Worm (Caenorhabditis elegans) whole organism, young adult: ENCODE results near the gene chup-1.

Experiments
- B0035.1 ChIP-seq: sonication (generic microtip); optimal IDR thresholded peaks from 2 replicates; lab custom pipeline; 2016; ENCODE audit warnings: missing genetic modification characterization, mild to moderate bottlenecking, missing compliant biosample characterization, missing genotype, missing genetic modification reagents
- B0261.1 ChIP-seq: sonication (generic microtip); optimal IDR thresholded peaks from 2 replicates; lab custom pipeline; 2016; ENCODE audit warnings: mild to moderate bottlenecking, missing genetic modification characterization, moderate library complexity, missing compliant biosample characterization
- D2030.7 ChIP-seq: fragments of 200-800 bp; sonication (Bioruptor generic); IDR thresholded peaks from 2 replicates; pipeline ENCODE4 v1.3.6; 2022; ENCODE audit warnings: missing genetic modification reagents, missing genetic modification characterization, missing compliant biosample characterization
- F23B12.7 ChIP-seq: sonication (generic microtip); optimal IDR thresholded peaks from 2 replicates; lab custom pipeline; 2017; ENCODE audit warnings: missing genetic modification characterization, mild to moderate bottlenecking, missing compliant biosample characterization, antibody characterized with exemption, moderate library complexity; ENCODE audit not compliant: insufficient read depth
- F37B4.10 ChIP-seq: fragments of 200-800 bp; sonication (Bioruptor generic); IDR thresholded peaks from 2 replicates; pipeline ENCODE4 v1.3.6; 2022; ENCODE audit warnings: missing genetic modification characterization, missing compliant biosample characterization
- F39B2.1 ChIP-seq: fragments of 200-800 bp; sonication (Bioruptor generic); IDR thresholded peaks from 2 replicates; pipeline ENCODE4 v1.3.6; 2022; ENCODE audit warnings: missing genetic modification reagents, missing genetic modification characterization, missing compliant biosample characterization
- F52B5.7 ChIP-seq: sonication (generic microtip); optimal IDR thresholded peaks from 2 replicates; lab custom pipeline; 2016; ENCODE audit warnings: mild to moderate bottlenecking, missing genetic modification characterization, missing compliant biosample characterization
- K12H6.12 ChIP-seq: fragments of 200-800 bp; sonication (Bioruptor generic); optimal IDR thresholded peaks from 2 replicates; lab custom pipeline; 2018; ENCODE audit warnings: mild to moderate bottlenecking, missing genetic modification characterization, missing compliant biosample characterization
- T07F8.4 ChIP-seq: sonication (generic microtip); optimal IDR thresholded peaks from 2 replicates; lab custom pipeline; 2016; ENCODE audit warnings: mild to moderate bottlenecking, missing genetic modification characterization, moderate library complexity, missing compliant biosample characterization
- Y53F4B.3 ChIP-seq: fragments of 200-800 bp; sonication (Bioruptor generic); IDR thresholded peaks from 2 replicates; pipeline ENCODE4 v1.3.6; 2022; ENCODE audit warnings: missing genetic modification reagents, missing genetic modification characterization, missing compliant biosample characterization
- Y53G8AR.9 ChIP-seq: fragments of 200-800 bp; sonication (Bioruptor generic); conservative IDR thresholded peaks from 2 replicates; pipeline ENCODE4 v1.3.6; 2022; ENCODE audit warnings: missing genetic modification reagents, missing genetic modification characterization, missing compliant biosample characterization
- Y67H2A.10 ChIP-seq: fragments of 200-800 bp; sonication (Bioruptor generic); conservative IDR thresholded peaks from 2 replicates; pipeline ENCODE4 v1.3.6; 2022; ENCODE audit warnings: missing genetic modification reagents, missing genetic modification characterization, missing compliant biosample characterization
- Y79H2A.3 ChIP-seq: fragments of 200-800 bp; sonication (Bioruptor generic); conservative IDR thresholded peaks from 2 replicates; pipeline ENCODE4 v1.3.6; 2022; ENCODE audit warnings: missing genetic modification reagents, missing genetic modification characterization, missing compliant biosample characterization
- akir-1 ChIP-seq: fragments of 200-800 bp; sonication (Bioruptor generic); optimal IDR thresholded peaks from 2 replicates; lab custom pipeline; 2018; ENCODE audit warnings: mild to moderate bottlenecking, missing genetic modification characterization, moderate library complexity, missing compliant biosample characterization
- aptf-2 ChIP-seq: fragments of 200-800 bp; sonication (Bioruptor generic); conservative IDR thresholded peaks from 2 replicates; pipeline ENCODE4 v1.3.6; 2022; ENCODE audit warnings: missing genetic modification reagents, missing genetic modification characterization, missing compliant biosample characterization
- atf-7 ChIP-seq: sonication (generic microtip); optimal IDR thresholded peaks from 2 replicates; lab custom pipeline; 2017; ENCODE audit warnings: mild to moderate bottlenecking, missing genetic modification characterization, missing compliant biosample characterization
- attf-3 ChIP-seq: fragments of 200-800 bp; sonication (Bioruptor generic); conservative IDR thresholded peaks from 2 replicates; pipeline ENCODE4 v1.3.6; 2022; ENCODE audit warnings: missing genetic modification reagents, missing genetic modification characterization, missing compliant biosample characterization
- bed-1 ChIP-seq: fragments of 200-800 bp; sonication (Bioruptor generic); IDR thresholded peaks from 2 replicates; pipeline ENCODE4 v1.3.6; 2022; ENCODE audit warnings: missing genetic modification reagents, missing genetic modification characterization, missing compliant biosample characterization
- ceh-27 ChIP-seq: fragments of 200-800 bp; sonication (Bioruptor generic); optimal IDR thresholded peaks from 2 replicates; lab custom pipeline; 2018; ENCODE audit warnings: mild to moderate bottlenecking, missing genetic modification characterization, moderate library complexity, missing compliant biosample characterization
- ceh-79 ChIP-seq: sonication (generic microtip); optimal IDR thresholded peaks from 2 replicates; lab custom pipeline; 2017; ENCODE audit warnings: mild to moderate bottlenecking, missing genetic modification characterization, missing compliant biosample characterization
- ceh-91 ChIP-seq: fragments of 200-800 bp; sonication (Bioruptor generic); IDR thresholded peaks from 2 replicates; pipeline ENCODE4 v1.3.6; 2022; ENCODE audit warnings: missing genetic modification reagents, missing genetic modification characterization, missing compliant biosample characterization
- ekl-4 ChIP-seq: fragments of 200-800 bp; sonication (Bioruptor generic); IDR thresholded peaks from 2 replicates; pipeline ENCODE4 v1.3.6; 2022; ENCODE audit warnings: missing genetic modification reagents, missing genetic modification characterization, missing compliant biosample characterization
- ets-4 ChIP-seq: fragments of 200-800 bp; sonication (Bioruptor generic); optimal IDR thresholded peaks from 2 replicates; lab custom pipeline; 2018; ENCODE audit warnings: mild to moderate bottlenecking, missing genetic modification characterization, missing compliant biosample characterization
- gei-17 ChIP-seq: fragments of 200-800 bp; sonication (Bioruptor generic); optimal IDR thresholded peaks from 2 replicates; lab custom pipeline; 2018; ENCODE audit warnings: mild to moderate bottlenecking, missing genetic modification characterization, missing compliant biosample characterization
- him-1 ChIP-seq: sonication (generic microtip); optimal IDR thresholded peaks from 2 replicates; lab custom pipeline; 2016; ENCODE audit warnings: missing genotype, missing genetic modification reagents, missing genetic modification characterization, missing compliant biosample characterization
- hlh-26 ChIP-seq: fragments of 200-800 bp; sonication (Bioruptor generic); conservative IDR thresholded peaks from 2 replicates; pipeline ENCODE4 v1.3.6; 2022; ENCODE audit warnings: missing genetic modification reagents, missing genetic modification characterization, missing compliant biosample characterization
- hsf-1 ChIP-seq: fragments of 200-800 bp; sonication (Bioruptor generic); IDR thresholded peaks from 2 replicates; pipeline ENCODE4 v1.3.6; 2022; ENCODE audit warnings: missing genetic modification reagents, missing genetic modification characterization, missing compliant biosample characterization
- lag-1 ChIP-seq: fragments of 200-800 bp; sonication (Bioruptor generic); IDR thresholded peaks from 2 replicates; pipeline ENCODE4 v1.3.6; 2022; ENCODE audit warnings: missing genetic modification reagents, missing genetic modification characterization, missing compliant biosample characterization
- let-607 ChIP-seq, 2 experiments: fragments of 200-800 bp in 1 of 2; sonication (Bioruptor generic) in 1 of 2; sonication (generic microtip) in 1 of 2; optimal IDR thresholded peaks; 2 replicates each; lab custom pipeline; 2016 to 2018; ENCODE audit warnings: mild to moderate bottlenecking in 2 of 2, missing compliant biosample characterization in 2 of 2, missing genetic modification characterization in 2 of 2, moderate library complexity in 2 of 2, missing genotype in 1 of 2
- lsl-1 ChIP-seq: fragments of 200-800 bp; sonication (Bioruptor generic); optimal IDR thresholded peaks from 2 replicates; lab custom pipeline; 2018; ENCODE audit warnings: mild to moderate bottlenecking, missing genetic modification characterization, moderate library complexity, missing compliant biosample characterization
- madf-3 ChIP-seq: fragments of 200-800 bp; sonication (Bioruptor generic); IDR thresholded peaks from 2 replicates; pipeline ENCODE4 v1.3.6; 2022; ENCODE audit warnings: missing genetic modification reagents, missing genetic modification characterization, missing compliant biosample characterization
- madf-8 ChIP-seq: fragments of 200-800 bp; sonication (Bioruptor generic); conservative IDR thresholded peaks from 2 replicates; pipeline ENCODE4 v1.3.6; 2022; ENCODE audit warnings: missing genetic modification reagents, missing genetic modification characterization, missing compliant biosample characterization
- mcd-1 ChIP-seq: fragments of 200-800 bp; sonication (Bioruptor generic); IDR thresholded peaks from 2 replicates; pipeline ENCODE4 v1.3.6; 2022; ENCODE audit warnings: missing genetic modification reagents, missing genetic modification characterization, missing compliant biosample characterization
- mel-28 ChIP-seq: sonication (generic microtip); optimal IDR thresholded peaks from 2 replicates; lab custom pipeline; 2016; ENCODE audit warnings: borderline replicate concordance, mild to moderate bottlenecking, missing genetic modification characterization, missing compliant biosample characterization
- nfya-1 ChIP-seq: sonication (generic microtip); optimal IDR thresholded peaks from 2 replicates; lab custom pipeline; 2017; ENCODE audit warnings: antibody characterized with exemption, missing compliant biosample characterization, missing genetic modification characterization, borderline replicate concordance; ENCODE audit not compliant: insufficient read depth
- pha-4 ChIP-seq: fragments of 150-350 bp; sonication (generic microtip); optimal IDR thresholded peaks from 2 replicates; lab custom pipeline; 2014; ENCODE audit warnings: missing biosample characterization, missing genetic modification reagents, missing genetic modification characterization
- rec-8 ChIP-seq, 2 experiments: sonication (generic microtip); optimal IDR thresholded peaks; 2 replicates each; lab custom pipeline; 2016; ENCODE audit warnings: mild to moderate bottlenecking in 2 of 2, missing genetic modification characterization in 2 of 2, missing genetic modification reagents in 2 of 2, missing genotype in 2 of 2, missing biosample characterization in 1 of 2, missing compliant biosample characterization in 1 of 2, moderate library complexity in 1 of 2
- sdz-38 ChIP-seq: sonication (generic microtip); optimal IDR thresholded peaks from 2 replicates; lab custom pipeline; 2016; ENCODE audit warnings: missing genotype, missing genetic modification characterization, missing compliant biosample characterization
- snpc-3.4 ChIP-seq: sonication (generic microtip); optimal IDR thresholded peaks from 2 replicates; lab custom pipeline; 2017; ENCODE audit warnings: missing genetic modification characterization, mild to moderate bottlenecking, missing compliant biosample characterization, antibody characterized with exemption, moderate library complexity, missing genotype, missing genetic modification reagents
- tbx-9 ChIP-seq: sonication (generic microtip); optimal IDR thresholded peaks from 2 replicates; lab custom pipeline; 2016; ENCODE audit warnings: borderline replicate concordance, missing genetic modification characterization, inconsistent platforms, missing compliant biosample characterization
- zfh-2 ChIP-seq: fragments of 200-800 bp; sonication (Bioruptor generic); conservative IDR thresholded peaks from 2 replicates; pipeline ENCODE4 v1.3.6; 2022; ENCODE audit warnings: missing genetic modification reagents, missing genetic modification characterization, missing compliant biosample characterization
- ztf-26 ChIP-seq: sonication (generic microtip); optimal IDR thresholded peaks from 2 replicates; lab custom pipeline; 2017; ENCODE audit warnings: missing genetic modification characterization, missing compliant biosample characterization
- ztf-28 ChIP-seq: fragments of 200-800 bp; sonication (Bioruptor generic); IDR thresholded peaks from 2 replicates; pipeline ENCODE4 v1.3.6; 2022; ENCODE audit warnings: missing genetic modification reagents, missing genetic modification characterization, missing compliant biosample characterization

The chup-1 gene

DNA sequence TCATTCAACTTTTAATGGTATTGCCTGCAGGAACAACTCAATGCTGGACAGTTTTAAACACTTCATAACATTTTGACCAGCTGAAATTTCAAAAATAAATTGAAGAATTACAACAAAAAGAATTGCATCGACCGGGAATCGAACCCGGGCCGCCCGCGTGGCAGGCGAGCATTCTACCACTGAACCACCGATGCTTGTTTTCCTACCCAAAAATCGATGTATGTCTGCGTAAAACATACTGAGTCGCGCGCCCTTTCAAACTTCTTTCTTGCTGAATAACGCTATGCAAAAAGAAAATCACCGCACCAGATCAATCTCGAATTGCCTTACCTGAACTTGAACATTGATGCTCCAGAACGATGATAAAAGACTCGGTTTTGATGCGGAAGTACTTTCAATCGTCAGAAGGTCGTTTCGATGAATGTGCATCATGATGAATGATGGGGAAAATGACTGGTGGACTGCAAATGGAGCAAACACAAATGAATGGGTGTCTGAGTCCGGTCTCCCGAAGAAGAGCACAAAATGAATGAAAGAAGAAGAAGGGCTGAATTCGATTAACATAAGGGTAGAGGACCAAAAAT, 4.8 kb downstream of the chup-1 start, which contains the start of gene R04E5.7 (continued):
- no peak for TF ChIP-seq Y53F4B.3 (GFP tag; lab: Robert Waterston, UW)
- TF ChIP-seq bed-1 (GFP tag; lab: Robert Waterston, UW): no peak
- TF ChIP-seq aptf-2 (GFP tag; lab: Robert Waterston, UW): no peak
- no peak for TF ChIP-seq akir-1
- TF ChIP-seq pha-4: no peak
- TF ChIP-seq hsf-1 (GFP tag; lab: Robert Waterston, UW): no peak
- peak; percentile 44; the same call in 1 of the 2 replicates for TF ChIP-seq mcd-1 (GFP tag; lab: Robert Waterston, UW)
- no peak for TF ChIP-seq ztf-26 (tag; lab: Kevin White, UChicago)
- no peak for TF ChIP-seq ztf-28 (GFP tag; lab: Robert Waterston, UW)
- TF ChIP-seq T07F8.4 (tag; lab: Kevin White, UChicago): peak; percentile 11
- TF ChIP-seq ceh-91 (GFP tag; lab: Robert Waterston, UW): no peak
- TF ChIP-seq F39B2.1 (GFP tag; lab: Robert Waterston, UW): no peak
- no peak for TF ChIP-seq lsl-1 (GFP tag; lab: Kevin White, UChicago)

DNA sequence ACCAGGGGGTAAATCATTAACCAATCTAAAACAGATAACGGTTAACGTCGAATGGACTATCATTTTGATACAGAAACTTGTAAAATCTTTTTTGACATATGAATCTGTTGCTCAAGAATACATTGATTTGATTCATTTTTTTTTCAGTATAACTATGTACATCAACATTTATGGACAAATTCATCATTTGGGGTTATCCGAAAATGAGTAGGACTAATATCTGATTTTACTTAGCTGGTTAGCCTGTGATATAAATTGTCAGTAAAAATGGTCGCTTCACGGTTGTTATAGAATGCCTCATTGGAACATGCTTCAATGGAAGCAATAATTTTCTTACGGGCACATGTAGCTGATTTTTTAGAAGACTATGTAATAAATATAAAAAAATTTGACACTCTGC, 5.7 kb downstream of the chup-1 start:
- TF ChIP-seq lsl-1 (GFP tag; lab: Kevin White, UChicago) (no peak), hlh-26 (GFP tag; lab: Robert Waterston, UW) (no peak), ceh-79 (tag; lab: Kevin White, UChicago) (no peak), ceh-27 (no peak), F23B12.7 (no peak), K12H6.12 (tag; lab: Kevin White, UChicago) (no peak), snpc-3.4 (tag; lab: Kevin White, UChicago) (no peak), ets-4 (GFP tag; lab: Kevin White, UChicago) (no peak), madf-3 (GFP tag; lab: Robert Waterston, UW) (no peak), madf-8 (GFP tag; lab: Robert Waterston, UW) (no peak), D2030.7 (GFP tag; lab: Robert Waterston, UW) (no peak), Y67H2A.10 (no peak), gei-17 (no peak)

- TF ChIP-seq zfh-2 (GFP tag; lab: Robert Waterston, UW) (no peak), atf-7 (tag; lab: Kevin White, UChicago) (no peak), sdz-38 (tag; lab: Kevin White, UChicago) (no peak), tbx-9 (tag; lab: Kevin White, UChicago) (no peak)
Observed at ce11 chrX:8799925-8800324, 8.0 kb downstream of the chup-1 start.

- TF ChIP-seq lag-1 (no peak), B0261.1 (tag; lab: Kevin White, UChicago) (no peak), F52B5.7 (tag; lab: Kevin White, UChicago) (no peak), attf-3 (no peak), tbx-9 (tag; lab: Kevin White, UChicago) (no peak), nfya-1 (tag; lab: Kevin White, UChicago) (no peak), let-607 (tag; optimal IDR thresholded peaks at IDR 0.05; lab: Kevin White, UChicago) (no peak), him-1 (tag; lab: Kevin White, UChicago) (no peak), ekl-4 (no peak), zfh-2 (GFP tag; lab: Robert Waterston, UW) (no peak), Y53G8AR.9 (no peak), hsf-1 (GFP tag; lab: Robert Waterston, UW) (no peak), F37B4.10 (GFP tag; lab: Robert Waterston, UW) (no peak), F39B2.1 (GFP tag; lab: Robert Waterston, UW) (no peak), Y79H2A.3 (GFP tag; lab: Robert Waterston, UW) (no peak), B0035.1 (tag; lab: Kevin White, UChicago) (no peak), rec-8 (tag; optimal IDR thresholded peaks at IDR 0.05; lab: Kevin White, UChicago) (no peak), mel-28 (no peak)
Observed at ce11 chrX:8800355-8800754, 8.4 kb downstream of the chup-1 start.
